Worm (Caenorhabditis elegans) whole organism, late embryonic: Measurements from ENCODE around the gene ncs-3.

Experiments used
- ceh-48 ChIP-seq: sonication (generic microtip); optimal IDR thresholded peaks from 2 replicates; lab custom pipeline; 2016; ENCODE audit warnings: missing genetic modification characterization, inconsistent platforms, missing compliant biosample characterization
- ceh-6 ChIP-seq: fragments of 200-800 bp; sonication (Bioruptor generic); optimal IDR thresholded peaks from 2 replicates; lab custom pipeline; 2018; ENCODE audit warnings: mild to moderate bottlenecking, missing genetic modification characterization, missing compliant biosample characterization
- eyg-1 ChIP-seq: sonication (generic microtip); optimal IDR thresholded peaks from 2 replicates; lab custom pipeline; 2016; ENCODE audit warnings: missing genotype, missing genetic modification characterization, missing compliant biosample characterization
- fkh-6 ChIP-seq: sonication (generic microtip); optimal IDR thresholded peaks from 2 replicates; lab custom pipeline; 2016; ENCODE audit warnings: missing genetic modification characterization, missing compliant biosample characterization
- hlh-13 ChIP-seq: fragments of 200-800 bp; sonication (Bioruptor generic); optimal IDR thresholded peaks from 2 replicates; lab custom pipeline; 2018; ENCODE audit warnings: mild to moderate bottlenecking, missing genetic modification characterization, missing compliant biosample characterization
- pax-1 ChIP-seq: fragments of 150-350 bp; optimal IDR thresholded peaks from 2 replicates; lab custom pipeline; 2014; ENCODE audit warnings: missing biosample characterization, missing genetic modification characterization
- sox-4 ChIP-seq: sonication (generic microtip); optimal IDR thresholded peaks from 2 replicates; lab custom pipeline; 2017; ENCODE audit warnings: mild to moderate bottlenecking, missing genetic modification characterization, inconsistent platforms, missing compliant biosample characterization

- TF ChIP-seq fkh-6 (tag; lab: Kevin White, UChicago): no peak
- no peak for TF ChIP-seq ceh-48
- no peak for TF ChIP-seq sox-4 (tag; lab: Kevin White, UChicago)
- no peak for TF ChIP-seq hlh-13
- no peak for TF ChIP-seq pax-1 (tag; lab: Kevin White, UChicago)
- TF ChIP-seq eyg-1: no peak
- no peak for TF ChIP-seq ceh-6 (GFP tag; lab: Kevin White, UChicago)
These were observed 921 bp upstream of the ncs-3 start for ce11 chrX:1052960-1053359.
